Worm (Caenorhabditis elegans) whole organism, L4 larva: Measurements from ENCODE around the gene cut-5.
"Not testable (repeated sequence)": the region's sequence is repeated elsewhere in the genome, so short reads cannot be mapped to it uniquely, and the experiment has no call there.

Experiments used
- F49E8.2 ChIP-seq: sonication (generic microtip); optimal IDR thresholded peaks from 2 replicates; lab custom pipeline; 2016; ENCODE audit warnings: missing compliant biosample characterization, mild to moderate bottlenecking, missing genetic modification characterization, borderline replicate concordance
- ceh-28 ChIP-seq: fragments of 150-350 bp; optimal IDR thresholded peaks from 2 replicates; lab custom pipeline; 2014; ENCODE audit warnings: missing biosample characterization, missing genetic modification reagents, missing genetic modification characterization
- ceh-82 ChIP-seq: sonication (generic microtip); optimal IDR thresholded peaks from 2 replicates; lab custom pipeline; 2017; ENCODE audit warnings: missing biosample characterization, missing genetic modification characterization
- ces-1 ChIP-seq: fragments of 150-350 bp; sonication (generic microtip); optimal IDR thresholded peaks from 4 replicates; lab custom pipeline; 2014; ENCODE audit warnings: missing biosample characterization, missing genetic modification reagents, missing genetic modification characterization
- daf-19 ChIP-seq: fragments of 200-800 bp; sonication (Bioruptor generic); conservative IDR thresholded peaks from 2 replicates; pipeline ENCODE4 v1.3.6; 2022; ENCODE audit warnings: missing genetic modification characterization, missing compliant biosample characterization
- madf-9 ChIP-seq: fragments of 200-800 bp; sonication (Bioruptor generic); conservative IDR thresholded peaks from 2 replicates; pipeline ENCODE4 v1.3.6; 2022; ENCODE audit warnings: missing genetic modification reagents, missing genetic modification characterization, missing compliant biosample characterization
- mxl-2 ChIP-seq: fragments of 200-800 bp; sonication (Bioruptor generic); conservative IDR thresholded peaks from 2 replicates; pipeline ENCODE4 v1.3.6; 2022; ENCODE audit warnings: missing genetic modification reagents, missing genetic modification characterization, missing compliant biosample characterization
- nhr-10 ChIP-seq: fragments of 150-350 bp; optimal IDR thresholded peaks from 2 replicates; lab custom pipeline; 2014; ENCODE audit warnings: missing biosample characterization, missing genetic modification characterization
- nhr-237 ChIP-seq: sonication (generic microtip); optimal IDR thresholded peaks from 2 replicates; lab custom pipeline; 2017; ENCODE audit warnings: missing biosample characterization, missing genetic modification characterization
- nhr-28 ChIP-seq: fragments of 150-350 bp; optimal IDR thresholded peaks from 2 replicates; lab custom pipeline; 2014; ENCODE audit warnings: missing biosample characterization, missing genetic modification characterization
- nhr-77 ChIP-seq: fragments of 150-350 bp; optimal IDR thresholded peaks from 2 replicates; lab custom pipeline; 2014; ENCODE audit warnings: missing biosample characterization, missing genetic modification characterization
- set-16 ChIP-seq: fragments of 200-800 bp; sonication (Bioruptor generic); IDR thresholded peaks from 2 replicates; pipeline ENCODE4 v1.3.6; 2022; ENCODE audit warnings: missing genetic modification reagents, missing genetic modification characterization, missing compliant biosample characterization
- spr-3 ChIP-seq: fragments of 200-800 bp; sonication (Bioruptor generic); optimal IDR thresholded peaks from 2 replicates; lab custom pipeline; 2018; ENCODE audit warnings: mild to moderate bottlenecking, missing genetic modification characterization, missing compliant biosample characterization
- ztf-11 ChIP-seq: fragments of 150-350 bp; optimal IDR thresholded peaks from 2 replicates; lab custom pipeline; 2014; ENCODE audit warnings: missing biosample characterization, missing genetic modification characterization

ce11 chrX:10298932-10299331 is 39.1 kb downstream of the cut-5 start:
- not testable (repeated sequence) for TF ChIP-seq daf-19 (GFP tag; lab: Robert Waterston, UW); set-16 (GFP tag; lab: Robert Waterston, UW); nhr-237 (tag; lab: Kevin White, UChicago); ceh-28 (tag; lab: Kevin White, UChicago); ces-1 (GFP tag; lab: Kevin White, UChicago); nhr-10 (tag; lab: Kevin White, UChicago); nhr-77 (tag; lab: Kevin White, UChicago); mxl-2 (GFP tag; lab: Robert Waterston, UW); ceh-82 (tag; lab: Kevin White, UChicago); ztf-11 (tag; lab: Kevin White, UChicago); nhr-28; F49E8.2 (tag; lab: Kevin White, UChicago); spr-3 (GFP tag; lab: Kevin White, UChicago)
- 0 out of 2 replicates have a peak, but pooled peaks have one; percentile 32 for TF ChIP-seq madf-9 (GFP tag; lab: Robert Waterston, UW)
